Fruit fly (Drosophila melanogaster) S2 (cell line): ENCODE measurements around the gene Drsl6.

Experiments
- CG8478 ChIP-seq: fragments of >200 bp; optimal IDR thresholded peaks from 2 replicates; lab custom pipeline; 2018
- CTCF ChIP-seq, 2 experiments: fragments of >200 bp; optimal IDR thresholded peaks; 2 replicates each; lab custom pipeline; 2018

- TF ChIP-seq CG8478 (no peak), CTCF (optimal IDR thresholded peaks at IDR 0.05; lab: Kevin White, UChicago) (no peak)
Observed at dm6 chr3L:3381869-3382488, 45.8 kb upstream of the Drsl6 start.
